Worm (Caenorhabditis elegans) whole organism, L4 larva: Measurements from ENCODE around the gene C13A10.1.

Experiments
- dmd-6 ChIP-seq: fragments of 200-800 bp; sonication (Bioruptor generic); IDR thresholded peaks from 2 replicates; pipeline ENCODE4 v1.3.6; 2022; ENCODE audit warnings: missing genetic modification reagents, missing genetic modification characterization, missing compliant biosample characterization
- egl-27 ChIP-seq: sonication (generic microtip); optimal IDR thresholded peaks from 3 replicates; lab custom pipeline; 2017; ENCODE audit warnings: missing biosample characterization, missing genetic modification reagents, missing genetic modification characterization
- fos-1 ChIP-seq: fragments of 150-350 bp; optimal IDR thresholded peaks from 2 replicates; lab custom pipeline; 2014; ENCODE audit warnings: missing biosample characterization, missing genetic modification characterization
- lin-1 ChIP-seq: fragments of 200-800 bp; sonication (Bioruptor generic); IDR thresholded peaks from 2 replicates; pipeline ENCODE4 v1.3.6; 2022; ENCODE audit warnings: missing genetic modification reagents, missing genetic modification characterization, missing compliant biosample characterization
- lin-39 ChIP-seq: fragments of 150-350 bp; optimal IDR thresholded peaks from 2 replicates; lab custom pipeline; 2014; ENCODE audit warnings: missing biosample characterization, missing genetic modification reagents, missing genetic modification characterization
- nhr-25 ChIP-seq: sonication (generic microtip); optimal IDR thresholded peaks from 2 replicates; lab custom pipeline; 2017; ENCODE audit warnings: missing genetic modification characterization, mild to moderate bottlenecking, missing compliant biosample characterization, antibody characterized with exemption, moderate library complexity, borderline replicate concordance; ENCODE audit not compliant: insufficient read depth
- unc-62 ChIP-seq, 3 experiments: fragments of 150-350 bp in 1 of 3; sonication (generic microtip); optimal IDR thresholded peaks in 2 of 3; peaks in 1 of 3; 1 replicate in 1 of 3; 2 replicates in 2 of 3; lab custom pipeline; 2014 to 2017; ENCODE audit warnings: missing biosample characterization in 3 of 3, missing genetic modification characterization in 3 of 3, missing genetic modification reagents in 3 of 3, missing genotype in 1 of 3

ce11 chrII:1397703-1398102 lies 42.3 kb upstream of the C13A10.1 start, which contains the start of gene F54D12.8:
- TF ChIP-seq unc-62 (GFP tag; optimal IDR thresholded peaks at IDR 0.05 in 1 of 2; lab: Kevin White, UChicago) (peak in 1 of 2 experiments; percentile 96), unc-62 (tag; optimal IDR thresholded peaks at IDR 0.05; lab: Kevin White, UChicago) (no peak), dmd-6 (GFP tag; lab: Robert Waterston, UW) (no peak), fos-1 (tag; lab: Kevin White, UChicago) (no peak), egl-27 (tag; lab: Kevin White, UChicago) (no peak), nhr-25 (tag; lab: Kevin White, UChicago) (no peak), lin-1 (GFP tag; lab: Robert Waterston, UW) (no peak), lin-39 (tag; lab: Kevin White, UChicago) (no peak)
